Worm (Caenorhabditis elegans): Measurements from ENCODE around the gene C35D10.7.
A peak's percentile ranks its signal among the peaks of the same experiment; 100 is the strongest.

C35D10.7 gene

DNA sequence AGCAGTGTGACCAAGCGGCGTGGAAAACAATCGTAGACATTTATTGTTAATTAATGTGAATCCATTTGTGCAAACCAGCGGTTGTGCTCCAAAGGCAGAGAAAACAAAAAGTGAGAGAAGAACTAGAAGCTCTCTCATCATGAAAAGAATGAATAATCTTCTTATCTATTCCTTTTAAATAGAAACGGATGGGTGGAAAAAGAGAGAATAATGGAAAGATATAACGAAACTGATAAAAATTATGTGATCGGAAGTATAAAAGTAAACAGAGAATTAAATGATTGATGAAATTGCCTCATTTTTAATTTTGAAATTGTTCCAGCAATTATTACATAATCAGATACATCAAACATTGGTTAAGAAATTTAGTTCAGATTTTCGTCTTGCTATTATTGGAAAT, 27.4 kb downstream of the C35D10.7 start, which contains the start of gene clec-5:
clec-5 (minus strand) TSS at position 178 of the 400 bp plus-strand sequence.
- TF ChIP-seq hif-1 (tag; optimal IDR thresholded peaks at IDR 0.05) (no peak), pha-4 (GFP tag; IDR thresholded peaks at IDR 0.05) (no peak), pha-4 (tag; optimal IDR thresholded peaks at IDR 0.05) (no peak), set-16 (GFP tag; IDR thresholded peaks at IDR 0.05) (no peak), dve-1 (tag; optimal IDR thresholded peaks at IDR 0.05; ENCODE audit: insufficient read depth) (peak; percentile 13), daf-16 (GFP tag; optimal IDR thresholded peaks at IDR 0.05) (no peak), daf-16 (tag; optimal IDR thresholded peaks at IDR 0.05) (peak; percentile 17), pqm-1 (tag; optimal IDR thresholded peaks at IDR 0.05) (peak; percentile 56), nhr-237 (tag; optimal IDR thresholded peaks at IDR 0.05) (no peak)

DNA sequence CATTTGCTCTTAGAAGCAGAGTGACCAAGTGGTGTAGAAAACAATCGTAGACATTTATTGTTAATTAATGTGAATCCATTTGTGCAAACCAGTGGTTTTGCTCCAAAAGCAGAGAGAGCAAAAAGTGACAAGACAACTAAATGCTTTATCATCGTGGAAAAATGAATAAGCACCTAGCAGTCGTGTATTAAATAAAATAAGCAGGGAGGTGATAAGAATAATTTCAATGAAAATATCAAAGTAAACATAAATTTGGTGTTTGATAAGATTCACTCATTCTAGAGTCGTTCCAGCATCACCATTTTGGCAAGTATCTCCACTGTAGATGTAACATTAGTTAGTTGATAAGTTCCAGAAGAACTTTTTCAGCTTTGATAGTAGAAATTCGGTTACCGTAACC, 31.3 kb downstream of the C35D10.7 start, which contains the start of gene clec-6:
clec-6 (minus strand) TSS at position 154 of the 400 bp plus-strand sequence.
- TF ChIP-seq nhr-28 (tag; optimal IDR thresholded peaks at IDR 0.05) (peak; percentile 8), daf-16 (GFP tag; optimal IDR thresholded peaks at IDR 0.05) (no peak), daf-16 (tag; optimal IDR thresholded peaks at IDR 0.05) (peak; percentile 42), saeg-2 (GFP tag; IDR thresholded peaks at IDR 0.05) (no peak), F10B5.3 (tag; optimal IDR thresholded peaks at IDR 0.05) (no peak), dve-1 (tag; optimal IDR thresholded peaks at IDR 0.05; ENCODE audit: insufficient read depth) (no peak), lin-29 (GFP tag; IDR thresholded peaks at IDR 0.05) (no peak), zfp-3 (GFP tag; conservative IDR thresholded peaks at IDR 0.05) (no peak), dmd-6 (GFP tag; IDR thresholded peaks at IDR 0.05) (peak; percentile 36; the same call in 1 of the 2 replicates), lin-13 (GFP tag; optimal IDR thresholded peaks at IDR 0.05) (no peak)

DNA sequence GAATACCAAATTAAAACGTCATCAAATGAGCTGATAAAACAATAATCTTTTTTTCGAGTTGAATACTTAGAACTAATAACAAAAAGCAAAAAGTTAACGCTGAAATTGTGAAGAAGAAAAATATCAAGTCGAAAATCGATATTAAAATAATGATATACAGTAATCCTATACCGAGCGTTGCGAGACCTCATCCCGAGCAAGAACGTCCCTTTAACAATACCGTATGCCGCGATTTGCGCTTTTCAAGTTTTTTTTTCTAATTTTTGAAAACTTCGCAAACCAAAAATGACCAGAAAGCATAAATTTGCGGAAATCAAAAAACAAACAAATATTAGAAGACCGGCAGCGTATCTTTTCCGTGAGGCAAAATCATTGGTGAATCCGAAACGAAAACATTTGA, 35.0 kb downstream of the C35D10.7 start, which contains the start of gene F26F4.5:
F26F4.5 (minus strand) TSS at position 256 of the 400 bp plus-strand sequence.
- peak; percentile 45; the same call in 1 of the 2 replicates for TF ChIP-seq lin-38 (GFP tag; IDR thresholded peaks at IDR 0.05)
- TF ChIP-seq aha-1 (tag): peak; percentile 70
- TF ChIP-seq T26A8.4 (GFP tag; IDR thresholded peaks at IDR 0.05): no peak

DNA sequence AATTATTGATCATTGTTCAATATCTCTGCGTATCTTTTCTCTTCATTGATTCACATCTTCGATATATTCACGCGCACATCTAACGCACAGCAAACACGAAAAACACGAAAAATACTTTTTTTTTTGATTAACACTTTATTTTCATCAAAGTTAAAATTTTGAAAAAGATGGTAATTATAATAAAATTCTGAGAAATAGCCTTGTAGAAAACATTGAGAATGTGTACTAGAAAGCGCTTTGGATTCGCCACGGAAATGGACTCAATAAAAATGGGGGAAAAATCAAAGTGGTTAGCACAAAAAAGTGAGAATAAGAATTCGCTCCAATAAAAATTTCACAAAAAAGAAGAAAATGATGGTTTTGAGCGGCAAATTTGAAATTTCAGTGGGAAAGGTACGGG, 37.5 kb downstream of the C35D10.7 start, which contains the start of gene F26F4.6:
F26F4.6 (minus strand) TSS at position 101 of the 400 bp plus-strand sequence.
- TF ChIP-seq mdt-29 (GFP tag; IDR thresholded peaks at IDR 0.05): no peak
- no peak for TF ChIP-seq rbr-2 (tag; optimal IDR thresholded peaks at IDR 0.05)
- TF ChIP-seq ceh-62 (tag; optimal IDR thresholded peaks at IDR 0.05): no peak
- TF ChIP-seq F26F4.8 (GFP tag; conservative IDR thresholded peaks at IDR 0.05): no peak
- TF ChIP-seq ces-1 (GFP tag; optimal IDR thresholded peaks at IDR 0.05): no peak
- TF ChIP-seq zip-11 (GFP tag; IDR thresholded peaks at IDR 0.05): no peak
- no peak for TF ChIP-seq zip-2 (tag; optimal IDR thresholded peaks at IDR 0.05)
- TF ChIP-seq snpc-1.2 (GFP tag; IDR thresholded peaks at IDR 0.05): no peak
- no peak for TF ChIP-seq set-16 (GFP tag; IDR thresholded peaks at IDR 0.05)

DNA sequence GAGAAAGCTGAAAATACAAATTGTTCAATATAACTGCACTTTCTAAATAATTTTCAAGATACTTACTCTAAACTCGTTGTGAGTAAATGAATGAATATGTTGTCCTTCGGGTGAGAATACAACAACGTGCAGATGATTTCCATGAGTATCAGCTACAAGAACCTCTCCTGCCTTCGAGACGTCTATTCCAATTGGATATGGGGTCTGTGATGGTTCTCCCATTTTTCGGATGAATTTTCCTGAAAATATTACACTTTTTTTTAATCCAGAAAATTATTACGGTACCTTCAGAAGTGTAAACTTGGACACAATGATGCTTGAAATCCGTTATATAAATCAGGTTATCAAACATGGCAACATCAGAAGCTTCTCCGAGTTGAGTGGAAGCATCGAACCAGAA, 39.3 kb downstream of the C35D10.7 start:
- TF ChIP-seq aha-1 (tag) (no peak), unc-62 (GFP tag; optimal IDR thresholded peaks at IDR 0.05 in 1 of 2) (peak in 1 of 2 experiments; percentile 91), unc-62 (tag; optimal IDR thresholded peaks at IDR 0.05) (no peak)

DNA sequence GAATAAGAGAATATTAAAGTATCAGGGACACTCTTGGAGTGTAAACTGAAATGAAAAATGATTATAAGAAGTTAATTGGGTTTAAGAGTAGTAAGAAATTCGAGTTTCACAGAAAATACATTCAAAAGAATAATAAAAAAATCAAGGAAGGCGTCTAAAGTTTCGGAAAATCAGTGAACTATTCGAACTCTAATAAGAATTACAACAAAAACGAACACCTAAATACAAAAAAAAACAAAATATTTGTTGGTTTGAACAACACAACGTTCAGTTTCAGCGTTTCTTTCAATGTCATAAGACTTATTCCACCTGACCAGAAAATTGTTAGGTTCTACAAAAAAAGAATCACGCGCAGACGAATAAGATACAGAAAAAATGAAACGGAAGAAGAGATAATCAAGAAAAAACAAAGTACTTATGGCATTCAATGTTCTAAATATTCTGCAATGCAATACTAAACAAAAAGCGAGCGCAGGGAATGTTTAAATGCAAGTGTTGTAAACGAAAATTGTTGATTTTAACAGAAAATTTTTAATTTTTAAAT, 43.1 kb downstream of the C35D10.7 start, which contains the start of gene nhl-2:
nhl-2 (minus strand) TSS at position 51 of the 544 bp plus-strand sequence.
- no peak for TF ChIP-seq ceh-32 (tag; optimal IDR thresholded peaks at IDR 0.05; ENCODE audit: poor library complexity)
- TF ChIP-seq daf-8 (GFP tag; IDR thresholded peaks at IDR 0.05): no peak
- TF ChIP-seq pha-4 (GFP tag; IDR thresholded peaks at IDR 0.05): no peak
- TF ChIP-seq pha-4 (tag; optimal IDR thresholded peaks at IDR 0.05): no peak
- no peak for TF ChIP-seq F49E8.2 (tag; optimal IDR thresholded peaks at IDR 0.05; ENCODE audit: borderline replicate concordance)
- peak; percentile 5; the same call in 1 of the 2 replicates for TF ChIP-seq dmd-6 (GFP tag; IDR thresholded peaks at IDR 0.05)
- no peak for TF ChIP-seq daf-12 (tag; optimal IDR thresholded peaks at IDR 0.05)
- no peak for TF ChIP-seq egl-43 (GFP tag; IDR thresholded peaks at IDR 0.05)
- TF ChIP-seq hlh-30 (tag; optimal IDR thresholded peaks at IDR 0.05; ENCODE audit: insufficient read depth): peak; percentile 76
- TF ChIP-seq ceh-82 (tag; optimal IDR thresholded peaks at IDR 0.05): no peak
- TF ChIP-seq gei-8 (GFP tag; optimal IDR thresholded peaks at IDR 0.05): no peak
- no peak for TF ChIP-seq egl-27 (tag; optimal IDR thresholded peaks at IDR 0.05)
- no peak for TF ChIP-seq nhr-11 (tag; optimal IDR thresholded peaks at IDR 0.05)
- TF ChIP-seq attf-4 (tag; optimal IDR thresholded peaks at IDR 0.05): no peak
- no peak for TF ChIP-seq Y5F2A.4 (GFP tag; optimal IDR thresholded peaks at IDR 0.05)
- no peak for TF ChIP-seq F26F4.8 (GFP tag; conservative IDR thresholded peaks at IDR 0.05)
- no peak for TF ChIP-seq ztf-7 (tag; optimal IDR thresholded peaks at IDR 0.05)
- TF ChIP-seq madf-5 (GFP tag; IDR thresholded peaks at IDR 0.05): no peak

Data from whole organism, L4 larva.